Fruit fly (Drosophila melanogaster) whole organism, wandering third instar larva: ENCODE data around the gene FucTA.

Experiments
- psq ChIP-seq: fragments of 200-800 bp; sonication (Bioruptor generic); optimal IDR thresholded peaks from 3 replicates; lab custom pipeline; 2017; ENCODE audit warnings: missing biosample characterization, mild to moderate bottlenecking, missing genetic modification characterization, moderate library complexity
- usp ChIP-seq: fragments of >200 bp; optimal IDR thresholded peaks from 2 replicates; lab custom pipeline; 2017; ENCODE audit warnings: missing biosample characterization, missing genetic modification characterization

DNA sequence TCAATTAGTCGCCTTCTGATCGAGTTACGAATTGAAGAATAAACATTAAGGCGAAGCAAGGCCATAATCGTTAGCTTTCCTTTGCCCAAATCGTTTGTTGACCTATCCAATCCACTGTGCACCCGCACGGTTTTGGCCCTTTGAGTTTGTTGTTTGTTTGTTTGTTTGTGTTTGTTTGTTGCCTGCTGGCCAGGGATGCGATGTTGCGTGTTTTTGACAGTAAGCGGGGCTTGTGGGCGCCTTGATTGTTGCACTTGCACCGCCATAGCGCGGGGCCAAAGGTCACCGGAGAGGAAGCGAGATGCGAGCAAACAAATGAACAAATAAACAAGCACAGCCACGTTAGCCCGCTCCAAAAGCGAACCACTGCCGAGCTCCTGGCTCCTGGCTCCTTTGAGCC lies 22.9 kb downstream of the FucTA start:
- TF ChIP-seq psq (no peak), usp (GFP tag; lab: Kevin White, UChicago) (no peak)
